Worm (Caenorhabditis elegans) whole organism, midembryonic: Measurements from ENCODE around the gene F23F12.3.

Experiments
- flt-1 ChIP-seq: fragments of 200-800 bp; sonication (Bioruptor generic); IDR thresholded peaks from 2 replicates; pipeline ENCODE4 v1.3.6; 2022; ENCODE audit warnings: missing genetic modification characterization, missing compliant biosample characterization
- klf-2 ChIP-seq: fragments of 200-800 bp; sonication (Bioruptor generic); conservative IDR thresholded peaks from 2 replicates; pipeline ENCODE4 v1.3.6; 2022; ENCODE audit warnings: missing genetic modification reagents, missing genetic modification characterization, missing compliant biosample characterization

- TF ChIP-seq klf-2 (GFP tag; lab: Robert Waterston, UW) = no peak
- TF ChIP-seq flt-1 (GFP tag; lab: Robert Waterston, UW) = no peak
Measured at ce11 chrIII:6498176-6498575, 2.1 kb upstream of the F23F12.3 start, which contains the start of gene sdz-15.
